Worm (Caenorhabditis elegans): ENCODE data around the gene F58G6.3.

- no peak for TF ChIP-seq ztf-4 (tag; optimal IDR thresholded peaks at IDR 0.05)
- TF ChIP-seq sem-4 (tag; optimal IDR thresholded peaks at IDR 0.05) = no peak
- no peak for TF ChIP-seq nhr-77 (tag; optimal IDR thresholded peaks at IDR 0.05)
Measured at ce11 chrIV:9659999-9660398, 6.7 kb downstream of the F58G6.3 start.

All from whole organism, L2 larva.